Fruit fly (Drosophila melanogaster): Measurements from ENCODE around the gene CG13405.

DNA sequence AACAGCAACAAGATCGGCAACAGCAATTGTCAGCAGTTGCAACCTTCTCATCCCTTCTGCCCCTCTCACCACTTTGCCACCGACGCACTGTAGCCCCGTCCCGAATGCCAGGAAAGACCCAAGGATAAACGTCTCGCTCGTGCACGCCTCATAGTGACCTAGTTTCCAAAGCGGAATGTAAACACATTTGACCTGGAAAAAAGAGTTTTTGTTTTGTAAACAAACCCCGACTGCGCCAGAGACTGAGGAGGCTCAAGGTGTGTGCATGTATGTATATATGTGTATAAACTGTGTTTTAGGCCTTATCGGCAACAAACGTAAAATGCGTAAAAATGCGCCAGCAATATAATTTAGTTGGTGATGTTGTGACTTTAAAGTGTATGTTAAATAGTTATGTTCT is 25.4 kb downstream of the CG13405 start:
- no peak for TF ChIP-seq ttk (optimal IDR thresholded peaks at IDR 0.05)
- TF ChIP-seq Myc (optimal IDR thresholded peaks at IDR 0.05): no peak
- TF ChIP-seq h (optimal IDR thresholded peaks at IDR 0.05): no peak
- no peak for TF ChIP-seq Sin3A (optimal IDR thresholded peaks at IDR 0.05)
- TF ChIP-seq insv (optimal IDR thresholded peaks at IDR 0.05): no peak
- TF ChIP-seq psq (optimal IDR thresholded peaks at IDR 0.05): no peak

Data from Kc167 (cell line).